Worm (Caenorhabditis elegans): Measurements from ENCODE around the gene gldi-8.
A peak's percentile ranks its signal among the peaks of the same experiment; 100 is the strongest.

Gene gldi-8

ce11 chrIII:12614161-12614560, 14.6 kb upstream of the gldi-8 start:
- no peak for TF ChIP-seq zag-1 (tag; optimal IDR thresholded peaks at IDR 0.05)
- TF ChIP-seq dmd-4 (tag; optimal IDR thresholded peaks at IDR 0.05) = no peak
- no peak for TF ChIP-seq unc-62 (GFP tag; optimal IDR thresholded peaks at IDR 0.05)
- TF ChIP-seq mdl-1 (tag; optimal IDR thresholded peaks at IDR 0.05) = no peak
- TF ChIP-seq egl-27 (tag; optimal IDR thresholded peaks at IDR 0.05) = no peak
- peak; percentile 12 for TF ChIP-seq sma-9 (GFP tag; optimal IDR thresholded peaks at IDR 0.05)
- TF ChIP-seq sma-9 (tag; optimal IDR thresholded peaks at IDR 0.05) = no peak
- no peak for TF ChIP-seq crh-2 (tag; optimal IDR thresholded peaks at IDR 0.05)
- TF ChIP-seq nhr-25 (tag; optimal IDR thresholded peaks at IDR 0.05) = no peak

- no peak for TF ChIP-seq lsy-2 (tag; optimal IDR thresholded peaks at IDR 0.05)
- peak; percentile 48 for TF ChIP-seq ceh-16 (tag; optimal IDR thresholded peaks at IDR 0.05)
- peak; percentile 37 for TF ChIP-seq unc-55 (GFP tag; optimal IDR thresholded peaks at IDR 0.05)
- TF ChIP-seq mab-5 (tag; optimal IDR thresholded peaks at IDR 0.05) = no peak
- peak; percentile 43 for TF ChIP-seq ama-1 (optimal IDR thresholded peaks at IDR 0.05)
- TF ChIP-seq F13H6.1 (tag; optimal IDR thresholded peaks at IDR 0.05) = peak; percentile 69
- TF ChIP-seq zag-1 (tag; optimal IDR thresholded peaks at IDR 0.05) = peak; percentile 28
- peak; percentile 59 for TF ChIP-seq sma-9 (GFP tag; optimal IDR thresholded peaks at IDR 0.05)
- TF ChIP-seq sma-9 (tag; optimal IDR thresholded peaks at IDR 0.05) = no peak
These were observed 13.8 kb upstream of the gldi-8 start for ce11 chrIII:12613138-12613915.

- TF ChIP-seq nhr-25 (tag; optimal IDR thresholded peaks at IDR 0.05) = peak; percentile 99
- peak; percentile 76 for TF ChIP-seq nhr-10 (tag; optimal IDR thresholded peaks at IDR 0.05)
- TF ChIP-seq peb-1 (tag; optimal IDR thresholded peaks at IDR 0.05) = peak; percentile 73
- peak; percentile 99 for TF ChIP-seq sma-3 (GFP tag; optimal IDR thresholded peaks at IDR 0.05)
- TF ChIP-seq sem-4 (tag; optimal IDR thresholded peaks at IDR 0.05) = peak; percentile 100
- peak; percentile 72 for TF ChIP-seq ztf-11 (tag; optimal IDR thresholded peaks at IDR 0.05)
- TF ChIP-seq mbf-1 (tag; optimal IDR thresholded peaks at IDR 0.05) = no peak
- TF ChIP-seq ama-1 (optimal IDR thresholded peaks at IDR 0.05) = peak; percentile 87
- peak; percentile 86 for TF ChIP-seq lin-39 (tag; optimal IDR thresholded peaks at IDR 0.05)
- peak; percentile 98 for TF ChIP-seq unc-55 (GFP tag; optimal IDR thresholded peaks at IDR 0.05)
- peak; percentile 99 for TF ChIP-seq ztf-4 (tag; optimal IDR thresholded peaks at IDR 0.05)
- TF ChIP-seq nhr-129 (tag; optimal IDR thresholded peaks at IDR 0.05) = peak; percentile 98
- peak; percentile 76 for TF ChIP-seq elt-1 (tag; optimal IDR thresholded peaks at IDR 0.05)
- TF ChIP-seq ztf-1 (GFP tag; conservative IDR thresholded peaks at IDR 0.05) = no peak
- TF ChIP-seq C34F6.9 (tag; optimal IDR thresholded peaks at IDR 0.05) = peak; percentile 100
- peak; percentile 89 to 97 for TF ChIP-seq lsy-2 (tag; optimal IDR thresholded peaks at IDR 0.05)
- peak; percentile 72 for TF ChIP-seq skn-1 (tag; optimal IDR thresholded peaks at IDR 0.05)
- peak; percentile 98 for TF ChIP-seq ceh-16 (tag; optimal IDR thresholded peaks at IDR 0.05)
- TF ChIP-seq aly-2 (tag; optimal IDR thresholded peaks at IDR 0.05) = no peak
- TF ChIP-seq fos-1 (tag; optimal IDR thresholded peaks at IDR 0.05) = peak; percentile 99
- peak; percentile 38 for TF ChIP-seq unc-39 (tag; optimal IDR thresholded peaks at IDR 0.05)
- peak; percentile 99 for TF ChIP-seq nhr-21 (tag; optimal IDR thresholded peaks at IDR 0.05)
- peak; percentile 99 for TF ChIP-seq crh-2 (tag; optimal IDR thresholded peaks at IDR 0.05)
- TF ChIP-seq blmp-1 (tag; optimal IDR thresholded peaks at IDR 0.05; ENCODE audit: insufficient read depth) = peak; percentile 96
- no peak for TF ChIP-seq elt-3 (tag; optimal IDR thresholded peaks at IDR 0.05)
- TF ChIP-seq ceh-82 (tag; optimal IDR thresholded peaks at IDR 0.05) = peak; percentile 89
- TF ChIP-seq nhr-237 (tag; optimal IDR thresholded peaks at IDR 0.05) = peak; percentile 90
- TF ChIP-seq zag-1 (tag; optimal IDR thresholded peaks at IDR 0.05) = peak; percentile 98
- peak; percentile 98 for TF ChIP-seq lin-13 (GFP tag; optimal IDR thresholded peaks at IDR 0.05)
- peak; percentile 100 for TF ChIP-seq egl-27 (tag; optimal IDR thresholded peaks at IDR 0.05)
- TF ChIP-seq ZK546.5 (tag; optimal IDR thresholded peaks at IDR 0.05) = peak; percentile 63
- TF ChIP-seq nhr-6 (tag; optimal IDR thresholded peaks at IDR 0.05) = peak; percentile 98
- TF ChIP-seq gmeb-1 (tag; optimal IDR thresholded peaks at IDR 0.05) = peak; percentile 92
- TF ChIP-seq dmd-4 (tag; optimal IDR thresholded peaks at IDR 0.05) = no peak
- TF ChIP-seq nhr-11 (tag; optimal IDR thresholded peaks at IDR 0.05) = no peak
- TF ChIP-seq sma-9 (GFP tag; optimal IDR thresholded peaks at IDR 0.05) = peak; percentile 100
- TF ChIP-seq sma-9 (tag; optimal IDR thresholded peaks at IDR 0.05) = peak; percentile 99
- TF ChIP-seq R02D3.7 (tag; optimal IDR thresholded peaks at IDR 0.05) = peak; percentile 16
- peak; percentile 100 for TF ChIP-seq F13H6.1 (tag; optimal IDR thresholded peaks at IDR 0.05)
- TF ChIP-seq snpc-4 (tag; optimal IDR thresholded peaks at IDR 0.05) = peak; percentile 84
- TF ChIP-seq nhr-12 (tag; optimal IDR thresholded peaks at IDR 0.05) = peak; percentile 63
- TF ChIP-seq alr-1 (tag; optimal IDR thresholded peaks at IDR 0.05) = peak; percentile 78
- TF ChIP-seq lin-11 (tag; optimal IDR thresholded peaks at IDR 0.05) = peak; percentile 97
- peak; percentile 98 for TF ChIP-seq mab-5 (tag; optimal IDR thresholded peaks at IDR 0.05)
- TF ChIP-seq Y55F3AM.14 (GFP tag; optimal IDR thresholded peaks at IDR 0.05) = peak; percentile 97
These were observed 13.0 kb upstream of the gldi-8 start for ce11 chrIII:12612519-12612935.

Data from whole organism, L2 larva.